Worm (Caenorhabditis elegans) whole organism, young adult: ENCODE measurements around the gene C35A5.3.

ENCODE experiments used
- B0019.2 ChIP-seq: fragments of 200-800 bp; sonication (Bioruptor generic); conservative IDR thresholded peaks from 2 replicates; pipeline ENCODE4 v1.3.6; 2022; ENCODE audit warnings: missing genetic modification reagents, missing genetic modification characterization, missing compliant biosample characterization
- B0336.3 ChIP-seq: fragments of 200-800 bp; sonication (Bioruptor generic); IDR thresholded peaks from 2 replicates; pipeline ENCODE4 v1.3.6; 2022; ENCODE audit warnings: missing genetic modification characterization, missing compliant biosample characterization
- F10E7.11 ChIP-seq: sonication (generic microtip); optimal IDR thresholded peaks from 2 replicates; lab custom pipeline; 2017; ENCODE audit warnings: mild to moderate bottlenecking, missing genetic modification characterization, moderate library complexity, missing compliant biosample characterization
- F22D6.2 ChIP-seq: sonication (generic microtip); optimal IDR thresholded peaks from 2 replicates; lab custom pipeline; 2016; ENCODE audit warnings: mild to moderate bottlenecking, missing genetic modification characterization, missing compliant biosample characterization
- F33H1.4 ChIP-seq: fragments of 200-800 bp; sonication (Bioruptor generic); IDR thresholded peaks from 2 replicates; pipeline ENCODE4 v1.3.6; 2022; ENCODE audit warnings: missing genetic modification reagents, missing genetic modification characterization, missing compliant biosample characterization
- K11D2.4 ChIP-seq: fragments of 200-800 bp; sonication (Bioruptor generic); IDR thresholded peaks from 2 replicates; pipeline ENCODE4 v1.3.6; 2022; ENCODE audit warnings: missing genetic modification reagents, missing genetic modification characterization, missing compliant biosample characterization
- T26A5.8 ChIP-seq: sonication (generic microtip); optimal IDR thresholded peaks from 2 replicates; lab custom pipeline; 2016; ENCODE audit warnings: missing genetic modification characterization, missing compliant biosample characterization
- Y79H2A.3 ChIP-seq: fragments of 200-800 bp; sonication (Bioruptor generic); conservative IDR thresholded peaks from 2 replicates; pipeline ENCODE4 v1.3.6; 2022; ENCODE audit warnings: missing genetic modification reagents, missing genetic modification characterization, missing compliant biosample characterization
- Y95B8A.8 ChIP-seq: fragments of 200-800 bp; sonication (Bioruptor generic); IDR thresholded peaks from 2 replicates; pipeline ENCODE4 v1.3.6; 2022; ENCODE audit warnings: missing genetic modification reagents, missing genetic modification characterization, missing compliant biosample characterization
- aptf-3 ChIP-seq: fragments of 200-800 bp; sonication (Bioruptor generic); IDR thresholded peaks from 2 replicates; pipeline ENCODE4 v1.3.6; 2022; ENCODE audit warnings: missing genetic modification characterization, missing compliant biosample characterization
- attf-3 ChIP-seq: fragments of 200-800 bp; sonication (Bioruptor generic); conservative IDR thresholded peaks from 2 replicates; pipeline ENCODE4 v1.3.6; 2022; ENCODE audit warnings: missing genetic modification reagents, missing genetic modification characterization, missing compliant biosample characterization
- attf-5 ChIP-seq: fragments of 200-800 bp; sonication (Bioruptor generic); optimal IDR thresholded peaks from 2 replicates; lab custom pipeline; 2018; ENCODE audit warnings: mild to moderate bottlenecking, missing genetic modification characterization, missing compliant biosample characterization
- cebp-1 ChIP-seq, 2 experiments: fragments of 200-800 bp in 1 of 2; sonication (Bioruptor generic) in 1 of 2; sonication (generic microtip) in 1 of 2; IDR thresholded peaks in 1 of 2; optimal IDR thresholded peaks in 1 of 2; 2 replicates each; pipeline versions ENCODE4 v1.3.6 to Lab custom; 2017 to 2022; ENCODE audit warnings: missing compliant biosample characterization in 2 of 2, missing genetic modification characterization in 2 of 2, mild to moderate bottlenecking in 1 of 2, missing genetic modification reagents in 1 of 2, moderate library complexity in 1 of 2
- ceh-27 ChIP-seq: fragments of 200-800 bp; sonication (Bioruptor generic); optimal IDR thresholded peaks from 2 replicates; lab custom pipeline; 2018; ENCODE audit warnings: mild to moderate bottlenecking, missing genetic modification characterization, moderate library complexity, missing compliant biosample characterization
- ceh-58 ChIP-seq: fragments of 200-800 bp; sonication (Bioruptor generic); IDR thresholded peaks from 2 replicates; pipeline ENCODE4 v1.3.6; 2022; ENCODE audit warnings: missing genetic modification characterization, missing compliant biosample characterization
- chd-7 ChIP-seq: sonication (generic microtip); optimal IDR thresholded peaks from 2 replicates; lab custom pipeline; 2016; ENCODE audit warnings: mild to moderate bottlenecking, missing genetic modification characterization, moderate library complexity, missing compliant biosample characterization
- dpff-1 ChIP-seq: sonication (generic microtip); optimal IDR thresholded peaks from 2 replicates; lab custom pipeline; 2017; ENCODE audit warnings: mild to moderate bottlenecking, missing genetic modification characterization, missing compliant biosample characterization
- egl-18 ChIP-seq: fragments of 200-800 bp; sonication (Bioruptor generic); IDR thresholded peaks from 2 replicates; pipeline ENCODE4 v1.3.6; 2022; ENCODE audit warnings: missing genetic modification reagents, missing genetic modification characterization, missing compliant biosample characterization
- egl-44 ChIP-seq: fragments of 200-800 bp; sonication (Bioruptor generic); IDR thresholded peaks from 2 replicates; pipeline ENCODE4 v1.3.6; 2022; ENCODE audit warnings: missing genetic modification reagents, missing genetic modification characterization, missing compliant biosample characterization
- him-1 ChIP-seq: sonication (generic microtip); optimal IDR thresholded peaks from 2 replicates; lab custom pipeline; 2016; ENCODE audit warnings: missing genotype, missing genetic modification reagents, missing genetic modification characterization, missing compliant biosample characterization
- hlh-26 ChIP-seq: fragments of 200-800 bp; sonication (Bioruptor generic); conservative IDR thresholded peaks from 2 replicates; pipeline ENCODE4 v1.3.6; 2022; ENCODE audit warnings: missing genetic modification reagents, missing genetic modification characterization, missing compliant biosample characterization
- let-526 ChIP-seq: fragments of 200-800 bp; sonication (Bioruptor generic); IDR thresholded peaks from 2 replicates; pipeline ENCODE4 v1.3.6; 2022; ENCODE audit warnings: missing genetic modification reagents, missing genetic modification characterization, missing compliant biosample characterization
- let-607 ChIP-seq, 2 experiments: fragments of 200-800 bp in 1 of 2; sonication (Bioruptor generic) in 1 of 2; sonication (generic microtip) in 1 of 2; optimal IDR thresholded peaks; 2 replicates each; lab custom pipeline; 2016 to 2018; ENCODE audit warnings: mild to moderate bottlenecking in 2 of 2, missing compliant biosample characterization in 2 of 2, missing genetic modification characterization in 2 of 2, moderate library complexity in 2 of 2, missing genotype in 1 of 2
- lin-54 ChIP-seq: fragments of 200-800 bp; sonication (Bioruptor generic); optimal IDR thresholded peaks from 2 replicates; lab custom pipeline; 2018; ENCODE audit warnings: mild to moderate bottlenecking, missing genetic modification characterization, missing compliant biosample characterization
- madf-3 ChIP-seq: fragments of 200-800 bp; sonication (Bioruptor generic); IDR thresholded peaks from 2 replicates; pipeline ENCODE4 v1.3.6; 2022; ENCODE audit warnings: missing genetic modification reagents, missing genetic modification characterization, missing compliant biosample characterization
- madf-8 ChIP-seq: fragments of 200-800 bp; sonication (Bioruptor generic); conservative IDR thresholded peaks from 2 replicates; pipeline ENCODE4 v1.3.6; 2022; ENCODE audit warnings: missing genetic modification reagents, missing genetic modification characterization, missing compliant biosample characterization
- mel-28 ChIP-seq: sonication (generic microtip); optimal IDR thresholded peaks from 2 replicates; lab custom pipeline; 2016; ENCODE audit warnings: borderline replicate concordance, mild to moderate bottlenecking, missing genetic modification characterization, missing compliant biosample characterization
- nhr-90 ChIP-seq: sonication (generic microtip); optimal IDR thresholded peaks from 2 replicates; lab custom pipeline; 2016; ENCODE audit warnings: missing genotype, mild to moderate bottlenecking, missing genetic modification characterization, missing compliant biosample characterization
- pha-4 ChIP-seq: fragments of 150-350 bp; sonication (generic microtip); optimal IDR thresholded peaks from 2 replicates; lab custom pipeline; 2014; ENCODE audit warnings: missing biosample characterization, missing genetic modification reagents, missing genetic modification characterization
- rcor-1 ChIP-seq: fragments of 200-800 bp; sonication (Bioruptor generic); IDR thresholded peaks from 2 replicates; pipeline ENCODE4 v1.3.6; 2022; ENCODE audit warnings: missing genetic modification reagents, missing genetic modification characterization, missing compliant biosample characterization
- repo-1 ChIP-seq: sonication (generic microtip); optimal IDR thresholded peaks from 2 replicates; lab custom pipeline; 2017; ENCODE audit warnings: mild to moderate bottlenecking, missing genetic modification characterization, missing compliant biosample characterization
- unc-62 ChIP-seq: fragments of 150-350 bp; optimal IDR thresholded peaks from 2 replicates; lab custom pipeline; 2014; ENCODE audit warnings: missing biosample characterization, missing genetic modification reagents, missing genetic modification characterization
- ztf-18 ChIP-seq: sonication (generic microtip); optimal IDR thresholded peaks from 2 replicates; lab custom pipeline; 2016; ENCODE audit warnings: missing genotype, mild to moderate bottlenecking, missing genetic modification characterization, missing compliant biosample characterization
- ztf-22 ChIP-seq: fragments of 200-800 bp; sonication (Bioruptor generic); optimal IDR thresholded peaks from 2 replicates; lab custom pipeline; 2018; ENCODE audit warnings: mild to moderate bottlenecking, missing genetic modification characterization, moderate library complexity, missing compliant biosample characterization
- ztf-28 ChIP-seq: fragments of 200-800 bp; sonication (Bioruptor generic); IDR thresholded peaks from 2 replicates; pipeline ENCODE4 v1.3.6; 2022; ENCODE audit warnings: missing genetic modification reagents, missing genetic modification characterization, missing compliant biosample characterization

Gene C35A5.3

ce11 chrV:10464746-10465145 lies 36.4 kb downstream of the C35A5.3 start:
- TF ChIP-seq him-1 (tag; lab: Kevin White, UChicago): no peak
- no peak for TF ChIP-seq chd-7 (tag; lab: Kevin White, UChicago)
- TF ChIP-seq pha-4: no peak
- TF ChIP-seq ztf-22 (GFP tag; lab: Kevin White, UChicago): no peak
- TF ChIP-seq Y95B8A.8 (GFP tag; lab: Robert Waterston, UW): no peak
- TF ChIP-seq Y79H2A.3 (GFP tag; lab: Robert Waterston, UW): no peak
- TF ChIP-seq aptf-3: no peak
- no peak for TF ChIP-seq lin-54 (GFP tag; lab: Kevin White, UChicago)
- TF ChIP-seq hlh-26 (GFP tag; lab: Robert Waterston, UW): no peak
- TF ChIP-seq F10E7.11 (tag; lab: Kevin White, UChicago): no peak
- TF ChIP-seq ztf-28 (GFP tag; lab: Robert Waterston, UW): no peak
- TF ChIP-seq ztf-18: no peak
- TF ChIP-seq unc-62 (GFP tag; lab: Kevin White, UChicago): no peak

- TF ChIP-seq egl-18 (GFP tag; lab: Robert Waterston, UW) (no peak), nhr-90 (tag; lab: Kevin White, UChicago) (no peak), mel-28 (tag; lab: Kevin White, UChicago) (no peak), B0019.2 (no peak), ceh-27 (GFP tag; lab: Kevin White, UChicago) (no peak)
These were observed 37.0 kb downstream of the C35A5.3 start for ce11 chrV:10464160-10464559.

ce11 chrV:10463276-10463675 lies 37.9 kb downstream of the C35A5.3 start, which contains the start of gene F22E12.3:
F22E12.3 (minus strand) TSS chrV:10463376.
- TF ChIP-seq attf-3 (GFP tag; lab: Robert Waterston, UW) (no peak), egl-44 (no peak), cebp-1 (GFP tag; IDR thresholded peaks at IDR 0.05; lab: Robert Waterston, UW) (no peak), cebp-1 (tag; optimal IDR thresholded peaks at IDR 0.05; lab: Kevin White, UChicago) (no peak)

- TF ChIP-seq repo-1 (tag; lab: Kevin White, UChicago): no peak
- TF ChIP-seq egl-18 (GFP tag; lab: Robert Waterston, UW): no peak
- TF ChIP-seq madf-8 (GFP tag; lab: Robert Waterston, UW): no peak
- no peak for TF ChIP-seq F33H1.4 (GFP tag; lab: Robert Waterston, UW)
- TF ChIP-seq ceh-58 (GFP tag; lab: Robert Waterston, UW): no peak
- no peak for TF ChIP-seq rcor-1 (GFP tag; lab: Robert Waterston, UW)
- no peak for TF ChIP-seq dpff-1 (tag; lab: Kevin White, UChicago)
- TF ChIP-seq F22D6.2 (tag; lab: Kevin White, UChicago): no peak
- TF ChIP-seq T26A5.8 (tag; lab: Kevin White, UChicago): no peak
- TF ChIP-seq B0336.3 (GFP tag; lab: Robert Waterston, UW): no peak
- no peak for TF ChIP-seq let-526 (GFP tag; lab: Robert Waterston, UW)
- no peak for TF ChIP-seq let-607 (tag; optimal IDR thresholded peaks at IDR 0.05; lab: Kevin White, UChicago)
- TF ChIP-seq madf-3 (GFP tag; lab: Robert Waterston, UW): no peak
- no peak for TF ChIP-seq K11D2.4 (GFP tag; lab: Robert Waterston, UW)
- TF ChIP-seq ztf-22 (GFP tag; lab: Kevin White, UChicago): no peak
- no peak for TF ChIP-seq attf-5
These were observed 39.1 kb downstream of the C35A5.3 start, which contains the start of gene chw-1 for ce11 chrV:10462066-10462465. chw-1 (plus strand) TSS chrV:10462282.
